Worm (Caenorhabditis elegans): ENCODE data around the gene arp-11.
A peak's percentile ranks its signal among the peaks of the same experiment; 100 is the strongest.

Gene arp-11

DNA sequence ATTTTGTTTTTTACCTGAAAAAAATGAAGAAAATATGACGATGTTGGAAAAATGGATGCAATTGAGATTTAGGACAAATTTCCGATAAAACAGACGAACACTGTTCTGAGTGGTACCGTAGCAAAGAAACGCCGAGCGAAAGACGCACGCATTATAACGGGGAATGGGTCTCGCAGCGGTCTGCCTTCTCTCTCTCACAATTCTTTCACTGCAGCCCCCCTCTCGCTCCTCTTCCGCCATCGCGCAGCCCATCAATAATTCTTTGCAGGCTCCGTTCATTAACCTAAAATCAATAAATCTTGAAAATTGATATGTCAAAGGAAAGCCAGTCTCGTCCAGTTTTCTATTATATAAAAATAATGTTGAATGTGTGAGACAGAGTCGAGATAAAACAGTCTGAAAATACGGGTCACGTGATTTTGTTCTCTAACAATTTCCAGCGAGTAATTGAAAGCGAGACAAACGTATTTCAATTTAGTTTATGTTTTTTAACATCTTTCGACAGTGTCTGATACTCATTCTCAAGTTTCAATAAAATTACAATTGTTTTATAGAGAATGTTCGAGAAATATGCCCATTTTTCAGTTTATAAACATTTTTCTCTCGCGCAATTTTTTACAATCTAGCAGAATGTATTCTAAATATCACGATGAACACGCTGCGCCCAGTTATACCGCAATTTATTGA lies 7.5 kb upstream of the arp-11 start:
- peak; percentile 36 for TF ChIP-seq unc-42 (tag; optimal IDR thresholded peaks at IDR 0.05)
- peak; percentile 3 for TF ChIP-seq tbx-2 (tag; optimal IDR thresholded peaks at IDR 0.05)
- TF ChIP-seq ceh-31 (tag; optimal IDR thresholded peaks at IDR 0.05): no peak
- peak; percentile 68 for TF ChIP-seq hlh-30 (tag; optimal IDR thresholded peaks at IDR 0.05; ENCODE audit: insufficient read depth)
- peak; percentile 42 for TF ChIP-seq ceh-34 (tag; optimal IDR thresholded peaks at IDR 0.05)
- TF ChIP-seq nfya-1 (tag; optimal IDR thresholded peaks at IDR 0.05): peak; percentile 9
- TF ChIP-seq ceh-6 (GFP tag; optimal IDR thresholded peaks at IDR 0.05): no peak
- TF ChIP-seq ceh-30 (tag; optimal IDR thresholded peaks at IDR 0.05): peak; percentile 6
- no peak for TF ChIP-seq ets-4 (tag; optimal IDR thresholded peaks at IDR 0.05)
- peak; percentile 16 for TF ChIP-seq ceh-18 (tag; optimal IDR thresholded peaks at IDR 0.05)
- peak; percentile 71 for TF ChIP-seq ceh-48 (tag; optimal IDR thresholded peaks at IDR 0.05)

DNA sequence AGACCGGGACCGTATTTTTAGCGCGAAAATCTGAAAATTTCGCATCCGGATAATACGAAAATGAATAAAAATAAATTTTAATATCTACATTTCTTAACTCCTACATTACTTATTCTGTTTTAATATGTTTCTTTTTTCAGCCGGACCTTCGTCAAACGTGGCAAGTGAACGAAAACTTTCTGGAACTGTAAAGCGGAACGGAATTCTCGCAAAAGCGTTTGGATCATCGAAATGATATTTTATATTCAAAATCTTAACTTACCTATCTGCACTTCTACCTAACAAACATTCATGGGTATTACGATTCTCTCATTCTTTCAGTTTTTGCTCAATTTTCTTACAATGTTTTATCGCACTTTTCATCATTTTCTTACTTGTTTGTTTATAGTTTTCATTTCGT lies 4.6 kb upstream of the arp-11 start:
- TF ChIP-seq elt-2 (tag; optimal IDR thresholded peaks at IDR 0.05): no peak
- no peak for TF ChIP-seq ceh-14 (tag; optimal IDR thresholded peaks at IDR 0.05)
- TF ChIP-seq pqm-1 (tag; optimal IDR thresholded peaks at IDR 0.05): no peak
- no peak for TF ChIP-seq ztf-16 (tag; optimal IDR thresholded peaks at IDR 0.05)
- TF ChIP-seq ceh-22 (tag; optimal IDR thresholded peaks at IDR 0.05): no peak
- no peak for TF ChIP-seq ceh-9 (tag; optimal IDR thresholded peaks at IDR 0.05)
- no peak for TF ChIP-seq ceh-18 (tag; optimal IDR thresholded peaks at IDR 0.05)
- no peak for TF ChIP-seq unc-3 (GFP tag; conservative IDR thresholded peaks at IDR 0.05)
- TF ChIP-seq unc-3 (tag; optimal IDR thresholded peaks at IDR 0.05): no peak
- no peak for TF ChIP-seq madf-2 (tag; optimal IDR thresholded peaks at IDR 0.05)
- no peak for TF ChIP-seq ceh-31 (tag; optimal IDR thresholded peaks at IDR 0.05)
- TF ChIP-seq fax-1 (tag; optimal IDR thresholded peaks at IDR 0.05): no peak

DNA sequence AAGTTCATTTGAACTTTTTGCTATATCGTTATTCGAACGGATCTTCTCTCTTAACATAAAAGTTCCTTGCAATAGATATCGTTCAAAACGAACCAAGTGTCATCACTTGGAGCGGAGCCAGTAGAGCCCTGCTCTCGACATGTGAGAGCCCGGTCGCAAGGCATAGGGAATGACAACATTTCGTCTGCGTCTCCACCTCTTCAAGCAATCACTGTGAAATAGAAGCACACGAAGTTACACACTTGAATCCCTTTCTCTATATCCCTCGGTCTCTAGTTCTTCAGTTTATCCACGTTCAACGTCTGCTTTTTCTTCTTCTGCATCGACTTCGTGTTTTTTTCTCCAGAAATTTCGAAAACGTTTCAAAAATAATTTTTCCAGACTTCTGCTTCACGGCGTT lies 1.3 kb upstream of the arp-11 start, which contains the start of gene C49H3.6:
TSS of gene C49H3.6 (plus strand) at position 380 of the 400 bp plus-strand sequence.
- no peak for TF ChIP-seq ets-4 (tag; optimal IDR thresholded peaks at IDR 0.05)
- no peak for TF ChIP-seq ceh-2 (tag; optimal IDR thresholded peaks at IDR 0.05)
- TF ChIP-seq dmd-4 (tag; optimal IDR thresholded peaks at IDR 0.05; ENCODE audit: borderline replicate concordance): no peak
- peak; percentile 19 for TF ChIP-seq ceh-31 (tag; optimal IDR thresholded peaks at IDR 0.05)
- TF ChIP-seq ceh-34 (tag; optimal IDR thresholded peaks at IDR 0.05): no peak
- no peak for TF ChIP-seq sox-4 (tag; optimal IDR thresholded peaks at IDR 0.05)
- TF ChIP-seq ahr-1 (tag; optimal IDR thresholded peaks at IDR 0.05): no peak
- no peak for TF ChIP-seq dve-1 (tag; optimal IDR thresholded peaks at IDR 0.05)
- TF ChIP-seq T23F11.4 (GFP tag; optimal IDR thresholded peaks at IDR 0.05): no peak
- no peak for TF ChIP-seq hlh-13 (GFP tag; optimal IDR thresholded peaks at IDR 0.05)
- no peak for TF ChIP-seq ceh-9 (tag; optimal IDR thresholded peaks at IDR 0.05)
- TF ChIP-seq pat-9 (tag; optimal IDR thresholded peaks at IDR 0.05): no peak
- no peak for TF ChIP-seq ceh-14 (tag; optimal IDR thresholded peaks at IDR 0.05)
- no peak for TF ChIP-seq ceh-19 (GFP tag; optimal IDR thresholded peaks at IDR 0.05)
- TF ChIP-seq tbx-2 (tag; optimal IDR thresholded peaks at IDR 0.05): no peak
- TF ChIP-seq pros-1 (tag; optimal IDR thresholded peaks at IDR 0.05): no peak
- TF ChIP-seq nhr-232 (tag; optimal IDR thresholded peaks at IDR 0.05): no peak
- TF ChIP-seq gmeb-2 (tag; optimal IDR thresholded peaks at IDR 0.05): no peak
- TF ChIP-seq madf-2 (tag; optimal IDR thresholded peaks at IDR 0.05): no peak
- no peak for TF ChIP-seq sox-2 (GFP tag; IDR thresholded peaks at IDR 0.05)
- no peak for TF ChIP-seq F13H6.1 (tag; optimal IDR thresholded peaks at IDR 0.05)
- no peak for TF ChIP-seq che-1 (tag; optimal IDR thresholded peaks at IDR 0.05)
- no peak for TF ChIP-seq C08G9.2 (tag; optimal IDR thresholded peaks at IDR 0.05)
- no peak for TF ChIP-seq unc-86 (tag; optimal IDR thresholded peaks at IDR 0.05)
- peak; percentile 38 for TF ChIP-seq ceh-22 (tag; optimal IDR thresholded peaks at IDR 0.05)
- TF ChIP-seq unc-3 (GFP tag; conservative IDR thresholded peaks at IDR 0.05): no peak
- no peak for TF ChIP-seq unc-3 (tag; optimal IDR thresholded peaks at IDR 0.05)
- TF ChIP-seq eyg-1 (tag; optimal IDR thresholded peaks at IDR 0.05): no peak
- TF ChIP-seq elt-4 (tag; optimal IDR thresholded peaks at IDR 0.05): no peak
- TF ChIP-seq unc-42 (tag; optimal IDR thresholded peaks at IDR 0.05): peak; percentile 8
- TF ChIP-seq ref-2 (tag; optimal IDR thresholded peaks at IDR 0.05): no peak
- no peak for TF ChIP-seq K02D7.2 (tag; optimal IDR thresholded peaks at IDR 0.05)
- TF ChIP-seq nfya-1 (tag; optimal IDR thresholded peaks at IDR 0.05): peak; percentile 26
- no peak for TF ChIP-seq pax-1 (tag; optimal IDR thresholded peaks at IDR 0.05)
- TF ChIP-seq syd-9 (tag; optimal IDR thresholded peaks at IDR 0.05): no peak
- TF ChIP-seq C38D4.7 (GFP tag; optimal IDR thresholded peaks at IDR 0.05): no peak
- no peak for TF ChIP-seq mec-3 (tag; optimal IDR thresholded peaks at IDR 0.05; ENCODE audit: borderline replicate concordance)
- no peak for TF ChIP-seq fkh-10 (GFP tag; optimal IDR thresholded peaks at IDR 0.05)
